Fruit fly (Drosophila melanogaster): ENCODE measurements around the gene Adgf-C.

- TF ChIP-seq h (optimal IDR thresholded peaks at IDR 0.05) (no peak), Sin3A (optimal IDR thresholded peaks at IDR 0.05) (no peak), psq (optimal IDR thresholded peaks at IDR 0.05) (no peak), Myc (optimal IDR thresholded peaks at IDR 0.05) (no peak), insv (optimal IDR thresholded peaks at IDR 0.05) (no peak), ttk (optimal IDR thresholded peaks at IDR 0.05) (no peak)
Observed at dm6 chr3R:13665992-13666391, 40.6 kb upstream of the Adgf-C start.
